Fruit fly (Drosophila melanogaster): ENCODE measurements around the gene emc.

emc gene

DNA sequence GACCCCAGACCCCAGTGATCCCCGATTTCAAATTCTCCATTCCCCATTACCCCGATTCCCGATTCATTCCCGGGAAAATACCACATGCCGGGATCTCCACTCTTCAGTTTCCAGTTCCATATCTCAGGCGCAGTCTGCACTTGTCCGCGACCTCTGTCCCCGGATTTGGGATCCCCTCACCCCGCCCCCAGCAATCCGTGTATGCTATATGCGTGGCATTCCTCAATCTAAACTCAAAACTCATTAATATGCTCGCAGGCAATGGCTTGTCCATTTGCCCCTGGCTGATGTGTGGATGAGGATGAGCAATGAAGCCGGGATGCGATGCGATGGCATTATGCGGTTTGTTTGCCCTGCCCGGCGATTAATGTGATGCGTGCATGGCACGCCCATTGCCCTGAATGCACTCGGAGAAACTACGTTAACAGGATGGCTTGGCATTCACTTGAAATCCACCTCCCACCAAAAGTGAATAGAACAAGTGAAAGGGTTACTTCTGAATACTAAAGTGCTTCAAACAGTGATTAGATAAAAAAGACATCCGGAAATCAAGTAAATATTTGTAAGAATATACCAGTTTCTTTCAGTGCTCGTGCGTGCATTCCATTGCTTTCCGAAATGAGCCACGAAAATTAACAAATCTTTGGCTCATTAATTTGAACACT is 23.5 kb upstream of the emc start (continued):
- TF ChIP-seq gsb (GFP tag; IDR thresholded peaks at IDR 0.05) (no peak), Lpt (GFP tag; optimal IDR thresholded peaks at IDR 0.05) (no peak), jing (GFP tag; optimal IDR thresholded peaks at IDR 0.05) (peak; percentile 61), pros (GFP tag; optimal IDR thresholded peaks at IDR 0.05) (no peak), Sin3A (optimal IDR thresholded peaks at IDR 0.05) (no peak), CG14667 (GFP tag; IDR thresholded peaks at IDR 0.05) (peak; percentile 72), CG11093 (GFP tag; IDR thresholded peaks at IDR 0.05) (peak; percentile 66; the same call in 2 of the 3 replicates), tap (tag; optimal IDR thresholded peaks at IDR 0.05) (peak; percentile 32), CG9609 (GFP tag; optimal IDR thresholded peaks at IDR 0.05) (peak; percentile 85), CG7987 (GFP tag; optimal IDR thresholded peaks at IDR 0.05) (peak; percentile 39), CG16815 (GFP tag; optimal IDR thresholded peaks at IDR 0.05) (peak; percentile 93), Jarid2 (GFP tag; optimal IDR thresholded peaks at IDR 0.05) (peak; percentile 27), Dp (GFP tag; optimal IDR thresholded peaks at IDR 0.05) (no peak), zen (tag; optimal IDR thresholded peaks at IDR 0.05) (peak; percentile 87), sug (tag; optimal IDR thresholded peaks at IDR 0.05) (no peak), CG18476 (GFP tag; optimal IDR thresholded peaks at IDR 0.05) (peak; percentile 47), mld (GFP tag; IDR thresholded peaks at IDR 0.05; ENCODE audit: partially characterized antibody) (no peak), klu (GFP tag; IDR thresholded peaks at IDR 0.05) (no peak), tgo (GFP tag; IDR thresholded peaks at IDR 0.05) (peak; percentile 74; the same call in 2 of the 3 replicates), CG7745 (tag; optimal IDR thresholded peaks at IDR 0.05) (peak; percentile 57), vfl (GFP tag; optimal IDR thresholded peaks at IDR 0.05) (no peak), CG10462 (GFP tag; optimal IDR thresholded peaks at IDR 0.05) (peak; percentile 75), Hr39 (optimal IDR thresholded peaks at IDR 0.05) (no peak), aop (GFP tag; IDR thresholded peaks at IDR 0.05) (no peak), odd (GFP tag; optimal IDR thresholded peaks at IDR 0.05) (no peak), Lhr (GFP tag; optimal IDR thresholded peaks at IDR 0.05) (peak; percentile 49), mirr (GFP tag; optimal IDR thresholded peaks at IDR 0.05) (no peak), CG10147 (GFP tag; optimal IDR thresholded peaks at IDR 0.05) (no peak), Fer3 (tag; optimal IDR thresholded peaks at IDR 0.05) (no peak), CG4854 (GFP tag; optimal IDR thresholded peaks at IDR 0.05) (peak; percentile 59), CG17186 (GFP tag; optimal IDR thresholded peaks at IDR 0.05) (peak; percentile 53), CG14860 (GFP tag; IDR thresholded peaks at IDR 0.05; ENCODE audit: partially characterized antibody) (no peak), repo (GFP tag; optimal IDR thresholded peaks at IDR 0.05) (peak; percentile 77), Hr78 (GFP tag; optimal IDR thresholded peaks at IDR 0.05) (no peak), CG15601 (tag; optimal IDR thresholded peaks at IDR 0.05) (peak; percentile 69), cg (GFP tag; optimal IDR thresholded peaks at IDR 0.05) (no peak), Drgx (GFP tag; IDR thresholded peaks at IDR 0.05) (0 out of 2 replicates have a peak, but pooled peaks have one; percentile 8)

DNA sequence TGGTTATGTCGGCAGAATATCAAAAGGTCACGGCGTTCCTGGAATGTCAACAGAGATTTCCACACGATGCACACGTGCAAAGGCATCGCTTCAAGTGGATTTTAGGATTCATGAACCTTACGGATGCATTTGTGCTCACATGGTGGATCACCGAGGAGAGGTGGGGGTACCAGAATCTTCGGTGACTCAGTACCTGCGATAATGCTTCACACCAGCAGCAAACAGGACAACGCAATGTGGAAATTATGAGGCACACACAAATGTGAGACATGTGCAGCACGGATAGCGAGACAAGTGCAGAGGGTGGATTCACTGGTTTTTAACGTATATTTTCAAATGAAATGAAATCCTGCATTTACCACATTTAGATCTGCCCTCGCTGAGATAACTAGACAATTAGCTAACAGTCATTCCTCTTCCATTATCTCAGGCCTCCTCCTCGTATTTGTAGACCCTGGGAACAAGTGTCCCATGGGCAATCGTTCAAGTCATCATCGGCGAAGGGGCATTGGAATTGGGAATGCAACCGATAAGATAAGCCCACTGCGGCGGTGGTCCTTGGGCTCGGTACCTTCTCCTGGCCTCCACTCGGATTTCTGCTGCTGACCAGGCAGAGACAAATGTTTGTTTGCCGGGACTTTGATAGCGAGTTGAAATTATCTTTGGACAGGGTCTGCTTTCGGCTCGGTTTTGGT is 22.6 kb upstream of the emc start:
- TF ChIP-seq phol (tag; optimal IDR thresholded peaks at IDR 0.05) (no peak), D (optimal IDR thresholded peaks at IDR 0.05) (peak; percentile 90), D (GFP tag; optimal IDR thresholded peaks at IDR 0.05) (no peak), Ssrp (tag; optimal IDR thresholded peaks at IDR 0.05) (no peak), CG16863 (GFP tag; optimal IDR thresholded peaks at IDR 0.05) (no peak), CG12219 (GFP tag; optimal IDR thresholded peaks at IDR 0.05) (no peak), CG15479 (GFP tag; optimal IDR thresholded peaks at IDR 0.05) (peak; percentile 99), pan (optimal IDR thresholded peaks at IDR 0.05) (peak in 1 of 2 experiments; percentile 44), pan (GFP tag; optimal IDR thresholded peaks at IDR 0.05 in 1 of 2, IDR thresholded peaks at IDR 0.05 in 1 of 2) (no peak), crol (GFP tag; IDR thresholded peaks at IDR 0.05) (0 out of 2 replicates have a peak, but pooled peaks have one; percentile 6), trem (tag; optimal IDR thresholded peaks at IDR 0.05) (no peak), CG32767 (GFP tag; IDR thresholded peaks at IDR 0.05) (no peak), row (GFP tag; IDR thresholded peaks at IDR 0.05) (peak; percentile 29; the same call in 1 of the 3 replicates), Xrp1 (GFP tag; IDR thresholded peaks at IDR 0.05) (no peak), bcd (GFP tag; optimal IDR thresholded peaks at IDR 0.05) (no peak)
